Worm (Caenorhabditis elegans): ENCODE results near the gene T23F4.2.

Gene T23F4.2

ce11 chrII:1123208-1123607 is 40.2 kb upstream of the T23F4.2 start, which contains the start of the genes sut-1 and eri-3:
Gene sut-1, minus strand, starts transcription at chrII:1123265.
Gene eri-3, plus strand, starts transcription at chrII:1123534.
- TF ChIP-seq ZK546.5 (tag; optimal IDR thresholded peaks at IDR 0.05) (no peak), mes-2 (tag; optimal IDR thresholded peaks at IDR 0.05; ENCODE audit: poor library complexity, severe bottlenecking) (peak; percentile 68)

DNA sequence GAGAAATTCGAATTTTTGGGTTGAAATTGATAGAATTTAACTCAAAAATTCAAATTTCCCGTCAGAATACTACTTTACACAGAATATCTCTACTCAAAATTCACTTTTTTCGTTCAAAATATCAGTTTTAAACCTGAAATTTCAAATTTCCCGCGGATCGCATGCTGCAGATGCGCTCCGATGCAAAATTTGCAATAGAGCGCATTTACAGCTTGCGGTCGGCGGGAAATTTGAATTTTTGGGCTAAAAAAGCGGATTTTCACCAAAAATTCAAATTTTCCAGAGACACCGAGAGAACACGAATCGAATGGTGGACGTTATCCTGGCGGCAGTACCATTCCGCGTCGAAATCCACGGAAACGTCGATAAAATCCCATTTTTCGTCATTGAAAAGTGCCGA is 38.6 kb upstream of the T23F4.2 start:
- TF ChIP-seq lin-38 (GFP tag; IDR thresholded peaks at IDR 0.05): peak; percentile 65
- no peak for TF ChIP-seq nhr-10 (tag; optimal IDR thresholded peaks at IDR 0.05)

DNA sequence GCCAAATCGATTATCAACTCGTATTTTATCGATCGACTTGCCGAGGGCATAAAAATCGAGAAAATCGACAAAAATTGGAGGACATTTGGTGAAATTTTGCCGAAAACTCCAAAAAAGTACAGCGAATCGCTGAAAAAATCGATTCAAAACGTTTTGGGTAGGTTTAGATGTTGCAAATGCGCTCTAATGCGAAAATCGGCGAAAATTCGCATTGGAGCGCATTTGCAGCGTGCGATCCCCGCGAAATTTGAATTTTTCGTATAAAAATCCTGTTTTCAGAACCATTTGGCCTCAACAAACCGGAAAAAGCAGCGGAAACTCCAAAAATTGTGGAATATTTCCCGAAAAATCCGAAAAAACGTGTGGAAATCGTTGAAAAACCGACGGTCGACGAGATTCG is 36.9 kb upstream of the T23F4.2 start:
- TF ChIP-seq lin-38 (GFP tag; IDR thresholded peaks at IDR 0.05) (peak; percentile 80), tag-97 (GFP tag; IDR thresholded peaks at IDR 0.05) (no peak), unc-62 (GFP tag; optimal IDR thresholded peaks at IDR 0.05 in 1 of 2) (peak in 1 of 2 experiments; percentile 54), unc-62 (tag; optimal IDR thresholded peaks at IDR 0.05) (no peak)

DNA sequence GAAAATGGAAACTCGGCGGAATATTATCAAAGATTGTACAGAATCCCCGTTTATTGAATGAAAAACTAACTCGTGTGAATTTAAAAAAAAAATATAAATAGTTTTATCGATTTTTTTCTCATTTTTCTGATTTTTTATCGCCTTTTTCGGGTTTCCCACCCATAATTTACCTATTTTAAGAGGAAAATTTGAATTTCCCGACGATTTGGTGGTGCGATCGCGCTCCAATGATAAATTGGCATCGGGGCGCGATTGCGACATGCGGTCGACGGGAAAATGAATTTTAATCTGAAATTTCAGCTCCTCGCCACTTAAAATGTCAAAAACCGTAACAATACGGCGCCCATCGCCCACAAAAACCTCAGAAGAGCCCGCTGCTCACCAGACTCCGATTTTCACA is 35.7 kb upstream of the T23F4.2 start, which contains the start of gene taf-6.1:
Gene taf-6.1 (plus strand): TSS at position 301 of the 400 bp plus-strand sequence.
- TF ChIP-seq unc-62 (GFP tag; optimal IDR thresholded peaks at IDR 0.05 in 1 of 2) (peak in 1 of 2 experiments; percentile 18), unc-62 (tag; optimal IDR thresholded peaks at IDR 0.05) (no peak), lin-38 (GFP tag; IDR thresholded peaks at IDR 0.05) (peak; percentile 36), nhr-10 (tag; optimal IDR thresholded peaks at IDR 0.05) (no peak)

- TF ChIP-seq lin-15B (tag; optimal IDR thresholded peaks at IDR 0.05) (no peak), F49E8.2 (tag; optimal IDR thresholded peaks at IDR 0.05; ENCODE audit: borderline replicate concordance) (no peak), mxl-3 (GFP tag; optimal IDR thresholded peaks at IDR 0.05) (no peak), madf-9 (GFP tag; conservative IDR thresholded peaks at IDR 0.05) (no peak), lin-38 (GFP tag; IDR thresholded peaks at IDR 0.05) (peak; percentile 90)
These were observed 33.1 kb upstream of the T23F4.2 start for ce11 chrII:1130241-1130640.

- TF ChIP-seq lin-38 (GFP tag; IDR thresholded peaks at IDR 0.05): peak; percentile 88
- no peak for TF ChIP-seq ztf-7 (tag; optimal IDR thresholded peaks at IDR 0.05)
These were observed 32.0 kb upstream of the T23F4.2 start for ce11 chrII:1131367-1131766.

DNA sequence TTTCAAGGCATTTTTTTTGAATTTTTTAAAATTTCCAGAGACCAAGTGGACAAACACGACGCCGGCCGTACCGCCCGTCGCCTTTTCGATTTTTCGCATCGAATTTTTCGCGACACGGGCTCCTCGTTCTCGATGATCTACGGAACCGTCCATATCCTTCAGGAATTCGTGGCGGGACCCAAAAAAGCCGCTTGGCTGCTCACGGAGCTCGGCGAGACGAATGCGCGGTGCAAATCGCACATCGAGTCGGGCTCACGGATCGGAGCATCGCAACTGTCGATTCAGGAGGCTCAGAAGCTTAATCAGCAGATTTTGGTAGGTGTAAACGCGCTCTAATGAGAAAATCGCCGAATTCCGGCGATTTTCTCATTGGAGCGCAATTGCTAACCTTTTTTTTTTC is 31.6 kb upstream of the T23F4.2 start:
- no peak for TF ChIP-seq lin-38 (GFP tag; IDR thresholded peaks at IDR 0.05)
- TF ChIP-seq Y5F2A.4 (GFP tag; optimal IDR thresholded peaks at IDR 0.05): no peak
- TF ChIP-seq set-16 (GFP tag; IDR thresholded peaks at IDR 0.05): peak; percentile 75
- TF ChIP-seq ces-1 (GFP tag; optimal IDR thresholded peaks at IDR 0.05): no peak
- TF ChIP-seq lin-29 (GFP tag; IDR thresholded peaks at IDR 0.05): no peak
- no peak for TF ChIP-seq mxl-2 (GFP tag; conservative IDR thresholded peaks at IDR 0.05)
- TF ChIP-seq attf-4 (tag; optimal IDR thresholded peaks at IDR 0.05): no peak
- no peak for TF ChIP-seq R02D3.7 (tag; optimal IDR thresholded peaks at IDR 0.05)

- TF ChIP-seq nhr-6 (tag; optimal IDR thresholded peaks at IDR 0.05) (no peak), hmg-1.1 (GFP tag; IDR thresholded peaks at IDR 0.05) (no peak), R02D3.7 (tag; optimal IDR thresholded peaks at IDR 0.05) (no peak), dmd-6 (GFP tag; IDR thresholded peaks at IDR 0.05) (no peak), F10B5.3 (tag; optimal IDR thresholded peaks at IDR 0.05) (no peak), madf-5 (GFP tag; IDR thresholded peaks at IDR 0.05) (no peak), lin-38 (GFP tag; IDR thresholded peaks at IDR 0.05) (peak; percentile 81)
These were observed 30.6 kb upstream of the T23F4.2 start for ce11 chrII:1132750-1133149.

ce11 chrII:1133295-1133694 is 30.1 kb upstream of the T23F4.2 start:
- TF ChIP-seq lin-1 (GFP tag; IDR thresholded peaks at IDR 0.05): no peak
- no peak for TF ChIP-seq dpl-1 (GFP tag; optimal IDR thresholded peaks at IDR 0.05)
- no peak for TF ChIP-seq lin-29 (GFP tag; IDR thresholded peaks at IDR 0.05)
- no peak for TF ChIP-seq skn-1 (tag; optimal IDR thresholded peaks at IDR 0.05)
- TF ChIP-seq egl-27 (tag; optimal IDR thresholded peaks at IDR 0.05): no peak
- peak; percentile 63 for TF ChIP-seq lin-38 (GFP tag; IDR thresholded peaks at IDR 0.05)
- TF ChIP-seq T26A8.4 (GFP tag; IDR thresholded peaks at IDR 0.05): no peak
